Fruit fly (Drosophila melanogaster) whole organism, embryonic: Measurements from ENCODE around the gene CG12035.
A peak's percentile ranks its signal among the peaks of the same experiment; 100 is the strongest.

Source experiments
- Atf3 ChIP-seq: fragments of 200-800 bp; sonication (Bioruptor generic); optimal IDR thresholded peaks from 3 replicates; lab custom pipeline; 2016; ENCODE audit warnings: missing biosample characterization, missing genetic modification characterization
- C15 ChIP-seq: fragments of 200-800 bp; sonication (Bioruptor generic); IDR thresholded peaks from 3 replicates; pipeline ENCODE4 v1.3.6; 2022; ENCODE audit warnings: missing biosample characterization, missing genetic modification characterization
- CG10209 ChIP-seq: fragments of 200-800 bp; sonication (Bioruptor generic); optimal IDR thresholded peaks from 3 replicates; lab custom pipeline; 2017; ENCODE audit warnings: missing biosample characterization, mild to moderate bottlenecking, missing genetic modification characterization, missing genetic modification reagents
- CG12942 ChIP-seq: fragments of 200-800 bp; sonication (Bioruptor generic); optimal IDR thresholded peaks from 3 replicates; lab custom pipeline; 2016; ENCODE audit warnings: missing biosample characterization, missing genetic modification characterization
- CG15073 ChIP-seq: fragments of 200-800 bp; sonication (Bioruptor generic); optimal IDR thresholded peaks from 2 replicates; lab custom pipeline; 2016; ENCODE audit warnings: missing biosample characterization, missing genetic modification characterization
- CG15696 ChIP-seq: fragments of 200-800 bp; sonication (Bioruptor generic); optimal IDR thresholded peaks from 2 replicates; lab custom pipeline; 2019; ENCODE audit warnings: missing biosample characterization, mild to moderate bottlenecking, missing genetic modification characterization, moderate library complexity
- CG18599 ChIP-seq: fragments of 200-800 bp; sonication (Bioruptor generic); optimal IDR thresholded peaks from 3 replicates; lab custom pipeline; 2017; ENCODE audit warnings: missing biosample characterization, missing genetic modification characterization, mild to moderate bottlenecking, moderate library complexity, missing genetic modification reagents
- CG2199 ChIP-seq: fragments of 200-800 bp; sonication (Bioruptor generic); IDR thresholded peaks from 3 replicates; pipeline ENCODE4 v1.3.6; 2022; ENCODE audit warnings: missing biosample characterization, missing genetic modification characterization
- CG30403 ChIP-seq: fragments of 200-800 bp; sonication (Bioruptor generic); optimal IDR thresholded peaks from 3 replicates; lab custom pipeline; 2016; ENCODE audit warnings: missing biosample characterization, missing genetic modification characterization
- CG3065 ChIP-seq: fragments of 200-800 bp; sonication (Bioruptor generic); optimal IDR thresholded peaks from 2 replicates; lab custom pipeline; 2016; ENCODE audit warnings: missing biosample characterization, missing genetic modification characterization
- CG4820 ChIP-seq: fragments of 200-800 bp; sonication (Bioruptor generic); optimal IDR thresholded peaks from 3 replicates; lab custom pipeline; 2016; ENCODE audit warnings: missing biosample characterization, missing genetic modification characterization
- CG4854 ChIP-seq: fragments of 200-800 bp; sonication (Bioruptor generic); optimal IDR thresholded peaks from 2 replicates; lab custom pipeline; 2016; ENCODE audit warnings: missing biosample characterization, missing genetic modification characterization, inconsistent platforms
- CG6689 ChIP-seq: fragments of 200-800 bp; sonication (Bioruptor generic); IDR thresholded peaks from 2 replicates; pipeline ENCODE4 v1.3.6; 2022; ENCODE audit warnings: missing biosample characterization, missing genetic modification characterization
- CG6791 ChIP-seq: fragments of 200-800 bp; sonication (Bioruptor generic); IDR thresholded peaks from 3 replicates; pipeline ENCODE4 v1.3.6; 2022; ENCODE audit warnings: missing biosample characterization, missing genetic modification characterization; ENCODE audit not compliant: partially characterized antibody
- CG7839 ChIP-seq: fragments of 200-800 bp; sonication (Bioruptor generic); optimal IDR thresholded peaks from 3 replicates; lab custom pipeline; 2018; ENCODE audit warnings: missing biosample characterization, mild to moderate bottlenecking, missing genetic modification characterization, moderate library complexity
- CG9797 ChIP-seq: fragments of 200-800 bp; sonication (Bioruptor generic); optimal IDR thresholded peaks from 3 replicates; lab custom pipeline; 2018; ENCODE audit warnings: missing biosample characterization, mild to moderate bottlenecking, missing genetic modification characterization
- CoRest ChIP-seq: fragments of 200-800 bp; sonication (Bioruptor generic); optimal IDR thresholded peaks from 3 replicates; lab custom pipeline; 2018; ENCODE audit warnings: missing biosample characterization, mild to moderate bottlenecking, missing genetic modification characterization, moderate library complexity
- Dbx ChIP-seq: fragments of 200-800 bp; sonication (Bioruptor generic); IDR thresholded peaks from 3 replicates; pipeline ENCODE4 v1.3.6; 2022; ENCODE audit warnings: missing biosample characterization, missing genetic modification characterization
- Dip2 ChIP-seq: fragments of 200-800 bp; sonication (Bioruptor generic); IDR thresholded peaks from 2 replicates; pipeline ENCODE4 v1.3.6; 2022; ENCODE audit warnings: missing biosample characterization, missing genetic modification characterization
- Doc3 ChIP-seq: fragments of 200-800 bp; sonication (Bioruptor generic); IDR thresholded peaks from 3 replicates; pipeline ENCODE4 v1.3.6; 2022; ENCODE audit warnings: missing biosample characterization, missing genetic modification characterization; ENCODE audit not compliant: partially characterized antibody
- Fer2 ChIP-seq: fragments of 200-800 bp; sonication (Bioruptor generic); optimal IDR thresholded peaks from 2 replicates; lab custom pipeline; 2018; ENCODE audit warnings: missing biosample characterization, mild to moderate bottlenecking, missing genetic modification characterization, moderate library complexity
- HmgD ChIP-seq: fragments of 200-800 bp; sonication (Bioruptor generic); optimal IDR thresholded peaks from 3 replicates; lab custom pipeline; 2016; ENCODE audit warnings: missing biosample characterization, missing genetic modification characterization
- Kr ChIP-seq: fragments of 200-800 bp; sonication (Bioruptor generic); optimal IDR thresholded peaks from 2 replicates; lab custom pipeline; 2017; ENCODE audit warnings: missing biosample characterization, mild to moderate bottlenecking, missing genetic modification characterization
- Meics ChIP-seq: fragments of 200-800 bp; sonication (Bioruptor generic); optimal IDR thresholded peaks from 2 replicates; lab custom pipeline; 2017; ENCODE audit warnings: missing biosample characterization, mild to moderate bottlenecking, missing genetic modification characterization
- Mes4 ChIP-seq: fragments of 200-800 bp; sonication (Bioruptor generic); optimal IDR thresholded peaks from 2 replicates; lab custom pipeline; 2016; ENCODE audit warnings: missing biosample characterization, missing genetic modification characterization
- Myb ChIP-seq: fragments of 200-800 bp; sonication (Bioruptor generic); optimal IDR thresholded peaks from 2 replicates; lab custom pipeline; 2016; ENCODE audit warnings: missing biosample characterization, missing genetic modification characterization
- Nf-YC ChIP-seq: fragments of 200-800 bp; optimal IDR thresholded peaks from 3 replicates; lab custom pipeline; 2019; ENCODE audit warnings: missing biosample characterization, mild to moderate bottlenecking, missing genetic modification characterization, moderate library complexity
- ara ChIP-seq: fragments of 200-800 bp; sonication (Bioruptor generic); IDR thresholded peaks from 2 replicates; pipeline ENCODE4 v1.3.6; 2022; ENCODE audit warnings: missing biosample characterization, missing genetic modification characterization
- br ChIP-seq: fragments of >200 bp; optimal IDR thresholded peaks from 2 replicates; lab custom pipeline; 2017
- cg ChIP-seq: fragments of 200-800 bp; sonication (Bioruptor generic); optimal IDR thresholded peaks from 3 replicates; lab custom pipeline; 2019; ENCODE audit warnings: missing biosample characterization, mild to moderate bottlenecking, missing genetic modification characterization, moderate library complexity
- chn ChIP-seq: fragments of 200-800 bp; sonication (Bioruptor generic); optimal IDR thresholded peaks from 2 replicates; lab custom pipeline; 2016; ENCODE audit warnings: missing biosample characterization, missing genetic modification characterization
- corto ChIP-seq: fragments of 200-800 bp; sonication (Bioruptor generic); optimal IDR thresholded peaks from 2 replicates; lab custom pipeline; 2016; ENCODE audit warnings: missing biosample characterization, mild to moderate bottlenecking, missing genetic modification characterization, moderate library complexity
- crp ChIP-seq, 2 experiments: fragments of 200-800 bp; sonication (Bioruptor generic); optimal IDR thresholded peaks; 2 replicates in 1 of 2; 3 replicates in 1 of 2; lab custom pipeline; 2017; ENCODE audit warnings: missing biosample characterization in 2 of 2, missing genetic modification characterization in 2 of 2, mild to moderate bottlenecking in 1 of 2, moderate library complexity in 1 of 2
- exex ChIP-seq: fragments of 200-800 bp; sonication (Bioruptor generic); optimal IDR thresholded peaks from 4 replicates; lab custom pipeline; 2018; ENCODE audit warnings: missing biosample characterization, mild to moderate bottlenecking, missing genetic modification characterization, moderate library complexity
- eyg ChIP-seq: fragments of 200-800 bp; sonication (Bioruptor generic); optimal IDR thresholded peaks from 3 replicates; lab custom pipeline; 2016; ENCODE audit warnings: missing biosample characterization, missing genetic modification characterization
- fd64A ChIP-seq: fragments of 200-800 bp; sonication (Bioruptor generic); optimal IDR thresholded peaks from 3 replicates; lab custom pipeline; 2018; ENCODE audit warnings: missing biosample characterization, mild to moderate bottlenecking, missing genetic modification characterization
- gfzf ChIP-seq: fragments of 200-800 bp; sonication (Bioruptor generic); optimal IDR thresholded peaks from 2 replicates; lab custom pipeline; 2016; ENCODE audit warnings: missing biosample characterization, mild to moderate bottlenecking, missing genetic modification characterization, moderate library complexity
- hbn ChIP-seq: fragments of 200-800 bp; sonication (Bioruptor generic); IDR thresholded peaks from 2 replicates; pipeline ENCODE4 v1.3.6; 2022; ENCODE audit warnings: missing biosample characterization, missing genetic modification characterization; ENCODE audit not compliant: partially characterized antibody
- hth ChIP-seq: fragments of >200 bp; optimal IDR thresholded peaks from 2 replicates; lab custom pipeline; 2017; ENCODE audit warnings: inconsistent platforms
- jigr1 ChIP-seq: fragments of 200-800 bp; sonication (Bioruptor generic); IDR thresholded peaks from 3 replicates; pipeline ENCODE4 v1.3.6; 2022; ENCODE audit warnings: missing biosample characterization, missing genetic modification characterization
- ken ChIP-seq: fragments of 200-800 bp; sonication (Bioruptor generic); IDR thresholded peaks from 3 replicates; pipeline ENCODE4 v1.3.6; 2022; ENCODE audit warnings: missing biosample characterization, missing genetic modification characterization
- onecut ChIP-seq: fragments of 200-800 bp; sonication (Bioruptor generic); IDR thresholded peaks from 2 replicates; pipeline ENCODE4 v1.3.6; 2022; ENCODE audit warnings: missing biosample characterization, missing genetic modification characterization
- psq ChIP-seq: fragments of 200-800 bp; sonication (Bioruptor generic); optimal IDR thresholded peaks from 2 replicates; lab custom pipeline; 2017; ENCODE audit warnings: missing biosample characterization, missing genetic modification characterization
- pum ChIP-seq: fragments of 200-800 bp; sonication (Bioruptor generic); optimal IDR thresholded peaks from 2 replicates; lab custom pipeline; 2016; ENCODE audit warnings: missing biosample characterization, missing genetic modification characterization
- repo ChIP-seq: fragments of 200-800 bp; sonication (Bioruptor generic); optimal IDR thresholded peaks from 2 replicates; lab custom pipeline; 2016; ENCODE audit warnings: missing biosample characterization, missing genetic modification characterization
- trem ChIP-seq: fragments of 200-800 bp; optimal IDR thresholded peaks from 3 replicates; lab custom pipeline; 2019; ENCODE audit warnings: missing biosample characterization, mild to moderate bottlenecking, missing genetic modification characterization, moderate library complexity
- ttk ChIP-seq: fragments of 200-800 bp; sonication (Bioruptor generic); IDR thresholded peaks from 2 replicates; pipeline ENCODE4 v2.1.2; 2022; ENCODE audit warnings: missing biosample characterization, missing genetic modification characterization
- usp ChIP-seq: fragments of >200 bp; optimal IDR thresholded peaks from 2 replicates; lab custom pipeline; 2017; ENCODE audit warnings: missing biosample characterization, missing genetic modification characterization
- zf30C ChIP-seq: fragments of 200-800 bp; sonication (Bioruptor generic); optimal IDR thresholded peaks from 3 replicates; lab custom pipeline; 2018; ENCODE audit warnings: missing biosample characterization, mild to moderate bottlenecking, missing genetic modification characterization
- zfh2 ChIP-seq: fragments of 200-800 bp; sonication (Bioruptor generic); optimal IDR thresholded peaks from 2 replicates; lab custom pipeline; 2016; ENCODE audit warnings: missing biosample characterization, missing genetic modification characterization

Gene CG12035

dm6 chr3L:1746338-1747199, 22.4 kb downstream of the CG12035 start, which contains the start of gene CG13921 (continued):
- peak; percentile 99 for TF ChIP-seq CG10209 (GFP tag; lab: Kevin White, UChicago)
- peak; percentile 99 for TF ChIP-seq CG6689 (GFP tag; lab: Robert Waterston, UW)
- TF ChIP-seq CG3065 (GFP tag; lab: Kevin White, UChicago) = peak; percentile 98
- peak in 1 of 2 experiments; percentile 76 for TF ChIP-seq crp (GFP tag; optimal IDR thresholded peaks at IDR 0.05; lab: Kevin White, UChicago)
- peak; percentile 99 for TF ChIP-seq CG4854 (GFP tag; lab: Kevin White, UChicago)
- peak; percentile 100 for TF ChIP-seq zf30C (GFP tag; lab: Kevin White, UChicago)
- TF ChIP-seq chn (GFP tag; lab: Kevin White, UChicago) = peak; percentile 100
- no peak for TF ChIP-seq CG6791 (GFP tag; lab: Robert Waterston, UW)
- TF ChIP-seq CoRest (tag; lab: Kevin White, UChicago) = peak; percentile 99
- no peak for TF ChIP-seq hbn
- peak; percentile 99 for TF ChIP-seq CG4820 (GFP tag; lab: Kevin White, UChicago)
- TF ChIP-seq fd64A (GFP tag; lab: Kevin White, UChicago) = peak; percentile 98
- TF ChIP-seq repo = peak; percentile 99
- TF ChIP-seq pum (GFP tag; lab: Kevin White, UChicago) = peak; percentile 100
- TF ChIP-seq gfzf (GFP tag; lab: Kevin White, UChicago) = peak; percentile 39
- TF ChIP-seq zfh2 (GFP tag; lab: Kevin White, UChicago) = peak; percentile 97
- TF ChIP-seq Kr (GFP tag; lab: Kevin White, UChicago) = peak; percentile 95
- TF ChIP-seq Dip2 (GFP tag; lab: Robert Waterston, UW) = peak; percentile 79
- TF ChIP-seq ara (GFP tag; lab: Robert Waterston, UW) = peak; percentile 100
- peak; percentile 98 for TF ChIP-seq CG18599
- TF ChIP-seq br (lab: Kevin White, UChicago) = no peak
- peak; percentile 96 for TF ChIP-seq psq (GFP tag; lab: Kevin White, UChicago)
- peak; percentile 99 for TF ChIP-seq CG7839 (tag; lab: Kevin White, UChicago)
- peak; percentile 99 for TF ChIP-seq Dbx (GFP tag; lab: Robert Waterston, UW)
- peak; percentile 98 for TF ChIP-seq corto (GFP tag; lab: Kevin White, UChicago)
- peak; percentile 98 for TF ChIP-seq Meics (GFP tag; lab: Kevin White, UChicago)
- peak; percentile 98 for TF ChIP-seq C15 (GFP tag; lab: Robert Waterston, UW)
- peak; percentile 73 for TF ChIP-seq CG9797 (GFP tag; lab: Kevin White, UChicago)
- TF ChIP-seq exex = peak; percentile 82
- TF ChIP-seq Atf3 (GFP tag; lab: Kevin White, UChicago) = peak; percentile 98
- TF ChIP-seq CG12942 (GFP tag; lab: Kevin White, UChicago) = peak; percentile 98
- peak; percentile 98 for TF ChIP-seq jigr1 (GFP tag; lab: Robert Waterston, UW)
- TF ChIP-seq Nf-YC (tag; lab: Kevin White, UChicago) = peak; percentile 88
- TF ChIP-seq eyg (GFP tag; lab: Kevin White, UChicago) = peak; percentile 98
- TF ChIP-seq Myb (GFP tag; lab: Kevin White, UChicago) = peak; percentile 93
- peak; percentile 99 for TF ChIP-seq ken (GFP tag; lab: Robert Waterston, UW)
- peak; percentile 100 for TF ChIP-seq CG15696 (tag; lab: Kevin White, UChicago)
- TF ChIP-seq onecut (GFP tag; lab: Robert Waterston, UW) = peak; percentile 99
- TF ChIP-seq hth (lab: Kevin White, UChicago) = no peak
- TF ChIP-seq usp (GFP tag; lab: Kevin White, UChicago) = no peak
- peak; percentile 100 for TF ChIP-seq CG30403
- peak; percentile 86 for TF ChIP-seq cg (GFP tag; lab: Kevin White, UChicago)
- peak; percentile 96 for TF ChIP-seq HmgD (GFP tag; lab: Kevin White, UChicago)
- no peak for TF ChIP-seq Doc3 (GFP tag; lab: Robert Waterston, UW)
- peak; percentile 99 for TF ChIP-seq ttk (GFP tag; lab: Robert Waterston, UW)
- TF ChIP-seq Fer2 = peak; percentile 95
- TF ChIP-seq CG15073 (GFP tag; lab: Kevin White, UChicago) = peak; percentile 91
- peak; percentile 100 for TF ChIP-seq CG2199 (GFP tag; lab: Robert Waterston, UW)
- TF ChIP-seq trem (tag; lab: Kevin White, UChicago) = peak; percentile 97
- peak; percentile 98 for TF ChIP-seq Mes4 (GFP tag; lab: Kevin White, UChicago)
